Fruit fly (Drosophila melanogaster): Measurements from ENCODE around the gene Mst27D.

The Mst27D gene

DNA sequence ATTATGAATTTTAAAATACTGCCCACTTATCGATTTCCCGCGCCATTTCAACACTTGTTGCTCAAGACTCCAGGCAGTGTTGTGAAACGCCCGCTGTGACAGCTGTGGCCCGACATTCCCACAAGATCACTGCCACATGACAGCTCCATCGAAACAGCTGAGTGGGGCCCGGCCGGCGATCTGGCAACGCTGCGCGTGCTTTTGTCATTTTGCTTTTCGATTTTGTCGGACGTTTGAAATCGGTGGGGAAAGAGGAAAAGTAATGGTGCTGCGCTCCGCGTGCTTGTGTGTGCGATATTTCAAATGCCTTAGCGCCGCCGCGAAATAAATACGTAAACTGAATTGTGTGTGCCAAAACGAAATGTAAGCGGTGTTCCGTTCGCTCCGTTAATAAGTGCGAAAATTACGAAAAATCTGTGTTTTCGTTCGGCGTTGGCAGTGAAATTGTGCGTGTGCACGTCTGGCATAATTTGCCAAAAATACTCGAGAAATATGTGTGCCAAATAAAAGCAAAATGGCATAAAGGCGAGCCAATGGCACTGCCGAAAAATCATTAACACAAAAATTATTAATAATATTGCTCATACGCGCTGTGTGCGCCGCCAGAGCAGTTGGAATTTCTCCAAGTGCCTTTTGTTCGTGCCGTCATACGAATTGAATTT is 18.4 kb downstream of the Mst27D start (continued):
- TF ChIP-seq CG14014 (GFP tag; IDR thresholded peaks at IDR 0.05) (peak; percentile 43; the same call in 1 of the 2 replicates), abd-A (tag; optimal IDR thresholded peaks at IDR 0.05) (peak; percentile 65), CG14441 (GFP tag; IDR thresholded peaks at IDR 0.05) (peak; percentile 68), Sox102F (GFP tag; optimal IDR thresholded peaks at IDR 0.05) (peak; percentile 49), CG6813 (GFP tag; optimal IDR thresholded peaks at IDR 0.05) (peak; percentile 59), CG4282 (GFP tag; optimal IDR thresholded peaks at IDR 0.05) (no peak), Gsc (GFP tag; IDR thresholded peaks at IDR 0.05) (no peak), CG12744 (GFP tag; optimal IDR thresholded peaks at IDR 0.05) (peak; percentile 31), CG33557 (GFP tag; optimal IDR thresholded peaks at IDR 0.05) (peak; percentile 10), dm (GFP tag; optimal IDR thresholded peaks at IDR 0.05) (peak; percentile 82), CG14667 (GFP tag; IDR thresholded peaks at IDR 0.05) (no peak), CG14965 (GFP tag; optimal IDR thresholded peaks at IDR 0.05; ENCODE audit: borderline replicate concordance) (no peak), CG7357 (GFP tag; IDR thresholded peaks at IDR 0.05) (0 out of 3 replicates have a peak, but pooled peaks have one; percentile 7), CG11504 (tag; optimal IDR thresholded peaks at IDR 0.05) (peak; percentile 36), CG17186 (GFP tag; optimal IDR thresholded peaks at IDR 0.05) (peak; percentile 83), Ets97D (GFP tag; optimal IDR thresholded peaks at IDR 0.05) (peak; percentile 96), CG12659 (GFP tag; optimal IDR thresholded peaks at IDR 0.05) (peak; percentile 93), CG1529 (GFP tag; optimal IDR thresholded peaks at IDR 0.05) (no peak), CG2129 (GFP tag; IDR thresholded peaks at IDR 0.05; ENCODE audit: partially characterized antibody) (no peak), CG9215 (GFP tag; IDR thresholded peaks at IDR 0.05) (no peak), maf-S (GFP tag; optimal IDR thresholded peaks at IDR 0.05) (no peak), grn (GFP tag; optimal IDR thresholded peaks at IDR 0.05) (no peak), CG30020 (tag; optimal IDR thresholded peaks at IDR 0.05) (peak; percentile 20), HmgD (GFP tag; optimal IDR thresholded peaks at IDR 0.05) (peak; percentile 78), wek (GFP tag; optimal IDR thresholded peaks at IDR 0.05) (no peak), Awh (GFP tag; IDR thresholded peaks at IDR 0.05) (no peak; the same call in 1 of the 2 replicates), CG10959 (GFP tag; IDR thresholded peaks at IDR 0.05) (no peak), CG7556 (GFP tag; optimal IDR thresholded peaks at IDR 0.05) (peak; percentile 64), eyg (GFP tag; optimal IDR thresholded peaks at IDR 0.05) (no peak), CG6654 (GFP tag; optimal IDR thresholded peaks at IDR 0.05) (no peak), CG11723 (GFP tag; optimal IDR thresholded peaks at IDR 0.05) (peak; percentile 6), klu (GFP tag; IDR thresholded peaks at IDR 0.05) (no peak; the same call in 1 of the 2 replicates), grau (tag; optimal IDR thresholded peaks at IDR 0.05) (peak; percentile 19), exex (tag; optimal IDR thresholded peaks at IDR 0.05) (peak; percentile 12), Optix (GFP tag; IDR thresholded peaks at IDR 0.05) (peak; percentile 70; the same call in 2 of the 3 replicates), unc-4 (GFP tag; IDR thresholded peaks at IDR 0.05; ENCODE audit: partially characterized antibody) (peak; percentile 69), chm (GFP tag; IDR thresholded peaks at IDR 0.05) (peak; percentile 64), schlank (tag; optimal IDR thresholded peaks at IDR 0.05) (peak; percentile 56), CG10267 (tag; optimal IDR thresholded peaks at IDR 0.05) (peak; percentile 97), eve (GFP tag; optimal IDR thresholded peaks at IDR 0.05) (peak in 1 of 2 experiments; percentile 83), so (GFP tag; IDR thresholded peaks at IDR 0.05) (peak; percentile 35), CG11695 (GFP tag; IDR thresholded peaks at IDR 0.05) (peak; percentile 53; the same call in 1 of the 3 replicates), CG2875 (GFP tag; optimal IDR thresholded peaks at IDR 0.05) (no peak), Med (GFP tag) (peak; percentile 95), HLH3B (GFP tag; IDR thresholded peaks at IDR 0.05) (peak; percentile 59), stc (GFP tag; IDR thresholded peaks at IDR 0.05) (peak; percentile 29), CG6254 (GFP tag; optimal IDR thresholded peaks at IDR 0.05) (no peak), rib (GFP tag; IDR thresholded peaks at IDR 0.05) (peak; percentile 47; the same call in 1 of the 2 replicates), lola (GFP tag; optimal IDR thresholded peaks at IDR 0.05) (no peak)

All from whole organism, embryonic.